Fruit fly (Drosophila melanogaster) whole organism, embryonic: Measurements from ENCODE around the gene east.

Experiments used
- Bdp1 ChIP-seq: fragments of 200-800 bp; sonication (Bioruptor generic); optimal IDR thresholded peaks from 3 replicates; lab custom pipeline; 2016; ENCODE audit warnings: missing biosample characterization, missing genetic modification characterization
- CG11696 ChIP-seq: fragments of 200-800 bp; sonication (Bioruptor generic); IDR thresholded peaks from 2 replicates; pipeline ENCODE4 v1.3.6; 2022; ENCODE audit warnings: missing biosample characterization, missing genetic modification characterization
- CG12391 ChIP-seq: fragments of 200-800 bp; sonication (Bioruptor generic); optimal IDR thresholded peaks from 3 replicates; lab custom pipeline; 2018; ENCODE audit warnings: missing biosample characterization, mild to moderate bottlenecking, missing genetic modification characterization, moderate library complexity
- CG14014 ChIP-seq: fragments of 200-800 bp; sonication (Bioruptor generic); IDR thresholded peaks from 2 replicates; pipeline ENCODE4 v1.3.6; 2022; ENCODE audit warnings: missing biosample characterization, missing genetic modification characterization
- CG30431 ChIP-seq: fragments of 200-800 bp; sonication (Bioruptor generic); optimal IDR thresholded peaks from 2 replicates; lab custom pipeline; 2017; ENCODE audit warnings: missing biosample characterization, missing genetic modification characterization
- CG3163 ChIP-seq: fragments of 200-800 bp; sonication (Bioruptor generic); optimal IDR thresholded peaks from 3 replicates; lab custom pipeline; 2016; ENCODE audit warnings: missing biosample characterization, missing genetic modification characterization
- CG3281 ChIP-seq: fragments of 200-800 bp; sonication (Bioruptor generic); optimal IDR thresholded peaks from 3 replicates; lab custom pipeline; 2017; ENCODE audit warnings: missing biosample characterization, mild to moderate bottlenecking, missing genetic modification characterization
- CG33557 ChIP-seq: fragments of 200-800 bp; sonication (Bioruptor generic); optimal IDR thresholded peaks from 2 replicates; lab custom pipeline; 2019; ENCODE audit warnings: missing biosample characterization, mild to moderate bottlenecking, missing genetic modification characterization, moderate library complexity
- CG4282 ChIP-seq: fragments of 200-800 bp; sonication (Bioruptor generic); optimal IDR thresholded peaks from 2 replicates; lab custom pipeline; 2016; ENCODE audit warnings: missing biosample characterization, missing genetic modification characterization
- CG43689 ChIP-seq: fragments of 200-800 bp; sonication (Bioruptor generic); IDR thresholded peaks from 2 replicates; pipeline ENCODE4 v1.3.6; 2022; ENCODE audit warnings: missing biosample characterization, missing genetic modification characterization
- CG4854 ChIP-seq: fragments of 200-800 bp; sonication (Bioruptor generic); optimal IDR thresholded peaks from 2 replicates; lab custom pipeline; 2016; ENCODE audit warnings: missing biosample characterization, missing genetic modification characterization, inconsistent platforms
- CG6683 ChIP-seq: fragments of 200-800 bp; sonication (Bioruptor generic); optimal IDR thresholded peaks from 2 replicates; lab custom pipeline; 2017; ENCODE audit warnings: missing biosample characterization, mild to moderate bottlenecking, missing genetic modification characterization, missing genetic modification reagents
- CG7372 ChIP-seq: fragments of 200-800 bp; sonication (Bioruptor generic); IDR thresholded peaks from 2 replicates; pipeline ENCODE4 v1.3.6; 2022; ENCODE audit warnings: missing biosample characterization, missing genetic modification characterization
- CG8765 ChIP-seq: fragments of 200-800 bp; sonication (Bioruptor generic); IDR thresholded peaks from 2 replicates; pipeline ENCODE4 v1.3.6; 2022; ENCODE audit warnings: missing biosample characterization, missing genetic modification characterization
- CG8924 ChIP-seq: fragments of 200-800 bp; optimal IDR thresholded peaks from 3 replicates; lab custom pipeline; 2019; ENCODE audit warnings: missing biosample characterization, mild to moderate bottlenecking, missing genetic modification characterization, moderate library complexity
- D ChIP-seq, 2 experiments: fragments of 200-800 bp in 1 of 2; fragments of >200 bp in 1 of 2; sonication (Bioruptor generic) in 1 of 2; optimal IDR thresholded peaks; 2 replicates in 1 of 2; 3 replicates in 1 of 2; lab custom pipeline; 2017; ENCODE audit warnings: mild to moderate bottlenecking in 1 of 2, missing biosample characterization in 1 of 2, missing genetic modification characterization in 1 of 2, missing genetic modification reagents in 1 of 2
- Dbx ChIP-seq: fragments of 200-800 bp; sonication (Bioruptor generic); IDR thresholded peaks from 3 replicates; pipeline ENCODE4 v1.3.6; 2022; ENCODE audit warnings: missing biosample characterization, missing genetic modification characterization
- Deaf1 ChIP-seq: fragments of 200-800 bp; optimal IDR thresholded peaks from 3 replicates; lab custom pipeline; 2019; ENCODE audit warnings: missing biosample characterization, mild to moderate bottlenecking, missing genetic modification characterization, moderate library complexity
- Elba2 ChIP-seq: fragments of 200-800 bp; sonication (Bioruptor generic); optimal IDR thresholded peaks from 3 replicates; lab custom pipeline; 2016; ENCODE audit warnings: missing biosample characterization, missing genetic modification characterization
- Gsc ChIP-seq: fragments of 200-800 bp; sonication (Bioruptor generic); IDR thresholded peaks from 2 replicates; pipeline ENCODE4 v1.3.6; 2022; ENCODE audit warnings: missing biosample characterization, missing genetic modification characterization
- HLHmδ ChIP-seq: fragments of 200-800 bp; sonication (Bioruptor generic); optimal IDR thresholded peaks from 2 replicates; lab custom pipeline; 2018; ENCODE audit warnings: missing biosample characterization, mild to moderate bottlenecking, missing genetic modification characterization, moderate library complexity
- Hmr ChIP-seq: fragments of 200-800 bp; sonication (Bioruptor generic); optimal IDR thresholded peaks from 3 replicates; lab custom pipeline; 2017; ENCODE audit warnings: mild to moderate bottlenecking, missing biosample characterization, missing genetic modification reagents, missing genetic modification characterization
- Hsf ChIP-seq: fragments of 200-800 bp; sonication (Bioruptor generic); optimal IDR thresholded peaks from 3 replicates; lab custom pipeline; 2016; ENCODE audit warnings: missing biosample characterization, missing genetic modification characterization
- MBD-R2 ChIP-seq: fragments of 200-800 bp; sonication (Bioruptor generic); IDR thresholded peaks from 2 replicates; pipeline ENCODE4 v1.3.6; 2022; ENCODE audit warnings: missing biosample characterization, missing genetic modification characterization
- MESR4 ChIP-seq: fragments of 200-800 bp; sonication (Bioruptor generic); optimal IDR thresholded peaks from 2 replicates; lab custom pipeline; 2018; ENCODE audit warnings: missing biosample characterization, mild to moderate bottlenecking, missing genetic modification characterization, moderate library complexity
- NC2β ChIP-seq: fragments of 200-800 bp; sonication (Bioruptor generic); optimal IDR thresholded peaks from 2 replicates; lab custom pipeline; 2016; ENCODE audit warnings: missing biosample characterization, missing genetic modification characterization
- NFAT ChIP-seq: fragments of 200-800 bp; sonication (Bioruptor generic); IDR thresholded peaks from 2 replicates; pipeline ENCODE4 v1.3.6; 2022; ENCODE audit warnings: missing biosample characterization, missing genetic modification characterization
- Oaz ChIP-seq: fragments of 200-800 bp; sonication (Bioruptor generic); IDR thresholded peaks from 2 replicates; pipeline ENCODE4 v1.3.6; 2022; ENCODE audit warnings: missing biosample characterization, missing genetic modification characterization
- Oli ChIP-seq: fragments of 200-800 bp; sonication (Bioruptor generic); optimal IDR thresholded peaks from 2 replicates; lab custom pipeline; 2018; ENCODE audit warnings: missing biosample characterization, mild to moderate bottlenecking, missing genetic modification characterization, moderate library complexity
- Rfx ChIP-seq: fragments of 200-800 bp; sonication (Bioruptor generic); IDR thresholded peaks from 2 replicates; pipeline ENCODE4 v1.3.6; 2022; ENCODE audit warnings: missing biosample characterization, missing genetic modification characterization
- crp ChIP-seq, 2 experiments: fragments of 200-800 bp; sonication (Bioruptor generic); optimal IDR thresholded peaks; 2 replicates in 1 of 2; 3 replicates in 1 of 2; lab custom pipeline; 2017; ENCODE audit warnings: missing biosample characterization in 2 of 2, missing genetic modification characterization in 2 of 2, mild to moderate bottlenecking in 1 of 2, moderate library complexity in 1 of 2
- da ChIP-seq: fragments of 200-800 bp; sonication (Bioruptor generic); optimal IDR thresholded peaks from 2 replicates; lab custom pipeline; 2016; ENCODE audit warnings: missing biosample characterization, missing genetic modification characterization
- dysf ChIP-seq: fragments of 200-800 bp; sonication (Bioruptor generic); IDR thresholded peaks from 3 replicates; pipeline ENCODE4 v1.3.6; 2022; ENCODE audit warnings: missing biosample characterization, missing genetic modification characterization
- fd3F ChIP-seq: fragments of 200-800 bp; sonication (Bioruptor generic); optimal IDR thresholded peaks from 2 replicates; lab custom pipeline; 2018; ENCODE audit warnings: missing biosample characterization, mild to moderate bottlenecking, missing genetic modification characterization, moderate library complexity
- fru ChIP-seq: fragments of >200 bp; optimal IDR thresholded peaks from 2 replicates; lab custom pipeline; 2017
- fu2 ChIP-seq: fragments of 200-800 bp; sonication (Bioruptor generic); optimal IDR thresholded peaks from 2 replicates; lab custom pipeline; 2016; ENCODE audit warnings: missing biosample characterization, missing genetic modification characterization
- gro ChIP-seq: fragments of 200-800 bp; sonication (Bioruptor generic); optimal IDR thresholded peaks from 2 replicates; lab custom pipeline; 2016; ENCODE audit warnings: missing biosample characterization, missing genetic modification characterization
- ham ChIP-seq: fragments of 200-800 bp; sonication (Bioruptor generic); IDR thresholded peaks from 2 replicates; pipeline ENCODE4 v1.3.6; 2022; ENCODE audit warnings: missing biosample characterization, missing genetic modification characterization
- kni ChIP-seq: fragments of 200-800 bp; sonication (Bioruptor generic); optimal IDR thresholded peaks from 3 replicates; lab custom pipeline; 2017; ENCODE audit warnings: mild to moderate bottlenecking, missing biosample characterization, missing genetic modification reagents, missing genetic modification characterization
- knrl ChIP-seq: fragments of 200-800 bp; sonication (Bioruptor generic); IDR thresholded peaks from 3 replicates; pipeline ENCODE4 v1.3.6; 2022; ENCODE audit warnings: missing biosample characterization, missing genetic modification characterization; ENCODE audit not compliant: partially characterized antibody
- lmd ChIP-seq: fragments of 200-800 bp; sonication (Bioruptor generic); IDR thresholded peaks from 2 replicates; pipeline ENCODE4 v1.3.6; 2022; ENCODE audit warnings: missing biosample characterization, missing genetic modification characterization
- nom ChIP-seq: fragments of 200-800 bp; sonication (Bioruptor generic); optimal IDR thresholded peaks from 2 replicates; lab custom pipeline; 2017; ENCODE audit warnings: missing biosample characterization, missing genetic modification characterization, mild to moderate bottlenecking, moderate library complexity, missing genetic modification reagents
- org-1 ChIP-seq: fragments of 200-800 bp; sonication (Bioruptor generic); optimal IDR thresholded peaks from 2 replicates; lab custom pipeline; 2017; ENCODE audit warnings: missing biosample characterization, missing genetic modification characterization
- sisA ChIP-seq: fragments of 200-800 bp; sonication (Bioruptor generic); IDR thresholded peaks from 2 replicates; pipeline ENCODE4 v1.3.6; 2022; ENCODE audit warnings: missing biosample characterization, missing genetic modification characterization
- twi ChIP-seq: fragments of 200-800 bp; optimal IDR thresholded peaks from 2 replicates; lab custom pipeline; 2019; ENCODE audit warnings: missing biosample characterization, mild to moderate bottlenecking, missing genetic modification characterization, moderate library complexity
- usp ChIP-seq: fragments of >200 bp; optimal IDR thresholded peaks from 2 replicates; lab custom pipeline; 2017; ENCODE audit warnings: missing biosample characterization, missing genetic modification characterization
- vnd ChIP-seq: fragments of 200-800 bp; sonication (Bioruptor generic); IDR thresholded peaks from 3 replicates; pipeline ENCODE4 v1.3.6; 2022; ENCODE audit warnings: missing biosample characterization, missing genetic modification characterization; ENCODE audit not compliant: partially characterized antibody
- zen2 ChIP-seq: fragments of 200-800 bp; sonication (Bioruptor generic); IDR thresholded peaks from 3 replicates; pipeline ENCODE4 v1.3.6; 2022; ENCODE audit warnings: missing biosample characterization, missing genetic modification characterization; ENCODE audit not compliant: partially characterized antibody
- zf30C ChIP-seq: fragments of 200-800 bp; sonication (Bioruptor generic); optimal IDR thresholded peaks from 3 replicates; lab custom pipeline; 2018; ENCODE audit warnings: missing biosample characterization, mild to moderate bottlenecking, missing genetic modification characterization
- zfh2 ChIP-seq: fragments of 200-800 bp; sonication (Bioruptor generic); optimal IDR thresholded peaks from 2 replicates; lab custom pipeline; 2016; ENCODE audit warnings: missing biosample characterization, missing genetic modification characterization

The east gene

dm6 chrX:2010010-2010873 lies at the start of gene east (continued):
- TF ChIP-seq zf30C (GFP tag; lab: Kevin White, UChicago) = no peak
- TF ChIP-seq da (GFP tag; lab: Kevin White, UChicago) = no peak
- TF ChIP-seq MBD-R2 (GFP tag; lab: Robert Waterston, UW) = 0 out of 2 replicates have a peak, but pooled peaks have one; percentile 8
- TF ChIP-seq knrl (GFP tag; lab: Robert Waterston, UW) = no peak
- TF ChIP-seq CG4282 (GFP tag; lab: Kevin White, UChicago) = no peak
- TF ChIP-seq org-1 (GFP tag; lab: Kevin White, UChicago) = no peak
- TF ChIP-seq HLHmδ = no peak
- no peak for TF ChIP-seq CG7372 (GFP tag; lab: Robert Waterston, UW)
- TF ChIP-seq CG4854 (GFP tag; lab: Kevin White, UChicago) = no peak
- TF ChIP-seq fu2 (GFP tag; lab: Kevin White, UChicago) = no peak
- no peak for TF ChIP-seq CG30431
- TF ChIP-seq sisA (GFP tag; lab: Robert Waterston, UW) = no peak
- TF ChIP-seq CG3281 = no peak
- TF ChIP-seq Elba2 (GFP tag; lab: Kevin White, UChicago) = no peak
- TF ChIP-seq vnd = no peak
- TF ChIP-seq CG3163 (GFP tag; lab: Kevin White, UChicago) = no peak
- TF ChIP-seq MESR4 (GFP tag; lab: Kevin White, UChicago) = peak; percentile 79
- TF ChIP-seq Oaz (GFP tag; lab: Robert Waterston, UW) = no peak
- no peak for TF ChIP-seq CG8765 (GFP tag; lab: Robert Waterston, UW)
- TF ChIP-seq CG11696 (GFP tag; lab: Robert Waterston, UW) = no peak
- no peak for TF ChIP-seq lmd (GFP tag; lab: Robert Waterston, UW)
- peak; percentile 34 for TF ChIP-seq kni (GFP tag; lab: Kevin White, UChicago)
- no peak for TF ChIP-seq gro (GFP tag; lab: Kevin White, UChicago)
- no peak for TF ChIP-seq zen2 (GFP tag; lab: Robert Waterston, UW)
- no peak for TF ChIP-seq D (optimal IDR thresholded peaks at IDR 0.05; lab: Kevin White, UChicago)
- TF ChIP-seq D (GFP tag; optimal IDR thresholded peaks at IDR 0.05; lab: Kevin White, UChicago) = no peak
- TF ChIP-seq CG14014 (GFP tag; lab: Robert Waterston, UW) = no peak
- no peak for TF ChIP-seq dysf
- TF ChIP-seq Dbx (GFP tag; lab: Robert Waterston, UW) = no peak
- TF ChIP-seq Gsc (GFP tag; lab: Robert Waterston, UW) = no peak
- TF ChIP-seq usp (GFP tag; lab: Kevin White, UChicago) = no peak
- TF ChIP-seq NC2β (GFP tag; lab: Kevin White, UChicago) = no peak
- TF ChIP-seq twi (tag; lab: Kevin White, UChicago) = no peak
- no peak for TF ChIP-seq zfh2 (GFP tag; lab: Kevin White, UChicago)
- TF ChIP-seq fru (lab: Kevin White, UChicago) = no peak
- TF ChIP-seq NFAT (GFP tag; lab: Robert Waterston, UW) = no peak
- no peak for TF ChIP-seq ham (GFP tag; lab: Robert Waterston, UW)
- peak; percentile 82 for TF ChIP-seq nom (GFP tag; lab: Kevin White, UChicago)
- no peak for TF ChIP-seq CG12391
- peak; percentile 35; the same call in 1 of the 2 replicates for TF ChIP-seq Rfx (GFP tag; lab: Robert Waterston, UW)
- TF ChIP-seq CG8924 (tag; lab: Kevin White, UChicago) = no peak
- TF ChIP-seq fd3F (GFP tag; lab: Kevin White, UChicago) = no peak
- TF ChIP-seq Deaf1 = peak; percentile 89
- TF ChIP-seq Oli (tag; lab: Kevin White, UChicago) = no peak
- no peak for TF ChIP-seq Hmr (GFP tag; lab: Kevin White, UChicago)
- no peak for TF ChIP-seq Hsf
- no peak for TF ChIP-seq CG33557 (GFP tag; lab: Kevin White, UChicago)
- TF ChIP-seq crp (GFP tag; optimal IDR thresholded peaks at IDR 0.05; lab: Kevin White, UChicago) = no peak
- no peak for TF ChIP-seq Bdp1 (GFP tag; lab: Kevin White, UChicago)
- TF ChIP-seq CG43689 (GFP tag; lab: Robert Waterston, UW) = no peak
- TF ChIP-seq CG6683 (GFP tag; lab: Kevin White, UChicago) = no peak
